Worm (Caenorhabditis elegans): ENCODE results near the gene hyls-1.
A peak's percentile ranks its signal among the peaks of the same experiment; 100 is the strongest.

hyls-1 gene

DNA sequence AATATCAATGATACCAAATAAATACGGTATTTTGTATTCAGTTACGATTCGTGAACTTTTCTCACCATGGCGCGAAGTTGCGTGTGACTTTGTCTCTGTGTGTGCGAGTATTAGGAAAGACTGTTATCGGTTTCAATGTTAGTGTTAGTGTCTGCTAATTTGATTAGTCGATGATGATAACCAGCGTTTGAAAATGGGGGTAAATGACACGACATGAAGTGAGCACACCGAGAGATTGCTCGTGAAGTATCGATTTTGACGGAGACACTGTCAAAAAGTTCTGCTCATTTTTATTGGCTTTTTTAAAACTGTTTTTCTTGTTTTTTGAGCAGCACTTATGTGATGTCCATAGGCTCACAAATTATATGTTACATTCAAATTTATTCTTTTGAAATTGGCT is 38.8 kb upstream of the hyls-1 start:
- no peak for TF ChIP-seq efl-3 (GFP tag; optimal IDR thresholded peaks at IDR 0.05)
- TF ChIP-seq elt-2 (tag; optimal IDR thresholded peaks at IDR 0.05) = peak; percentile 66
- TF ChIP-seq snu-23 (GFP tag; optimal IDR thresholded peaks at IDR 0.05) = peak; percentile 9
- TF ChIP-seq nhr-47 (tag; optimal IDR thresholded peaks at IDR 0.05) = peak; percentile 4
- TF ChIP-seq alr-1 (tag; optimal IDR thresholded peaks at IDR 0.05; ENCODE audit: borderline replicate concordance) = no peak
- peak; percentile 1 for TF ChIP-seq nhr-71 (tag; optimal IDR thresholded peaks at IDR 0.05)
- no peak for TF ChIP-seq ets-5 (GFP tag; IDR thresholded peaks at IDR 0.05)
- TF ChIP-seq irx-1 (tag; optimal IDR thresholded peaks at IDR 0.05) = no peak
- no peak for TF ChIP-seq nhr-76 (tag; optimal IDR thresholded peaks at IDR 0.05)
- TF ChIP-seq C04F5.9 (tag; optimal IDR thresholded peaks at IDR 0.05) = no peak
- TF ChIP-seq lir-3 (tag; optimal IDR thresholded peaks at IDR 0.05; ENCODE audit: poor library complexity) = no peak
- TF ChIP-seq unc-130 (tag; optimal IDR thresholded peaks at IDR 0.05) = no peak
- TF ChIP-seq zip-4 (GFP tag; optimal IDR thresholded peaks at IDR 0.05) = no peak
- no peak for TF ChIP-seq nhr-77 (tag; optimal IDR thresholded peaks at IDR 0.05)
- peak; percentile 2 for TF ChIP-seq pax-3 (tag; optimal IDR thresholded peaks at IDR 0.05)
- TF ChIP-seq snpc-4 (tag; optimal IDR thresholded peaks at IDR 0.05) = no peak
- TF ChIP-seq aly-2 (tag; optimal IDR thresholded peaks at IDR 0.05) = peak; percentile 59
- no peak for TF ChIP-seq nhr-20 (tag; optimal IDR thresholded peaks at IDR 0.05)
- TF ChIP-seq lin-35 (GFP tag; optimal IDR thresholded peaks at IDR 0.05) = peak in 1 of 2 experiments; percentile 31
- no peak for TF ChIP-seq mep-1 (tag; optimal IDR thresholded peaks at IDR 0.05)
- no peak for TF ChIP-seq lsy-2 (tag; optimal IDR thresholded peaks at IDR 0.05)
- no peak for TF ChIP-seq zag-1 (tag; optimal IDR thresholded peaks at IDR 0.05)
- peak; percentile 13 for TF ChIP-seq nhr-90 (tag; optimal IDR thresholded peaks at IDR 0.05; ENCODE audit: poor library complexity)
- no peak for TF ChIP-seq hlh-4 (tag; optimal IDR thresholded peaks at IDR 0.05)
- TF ChIP-seq mef-2 (tag; optimal IDR thresholded peaks at IDR 0.05) = no peak
- no peak for TF ChIP-seq swsn-7 (tag; optimal IDR thresholded peaks at IDR 0.05)
- TF ChIP-seq lin-14 (GFP tag; optimal IDR thresholded peaks at IDR 0.05) = no peak
- no peak for TF ChIP-seq xbp-1 (tag; optimal IDR thresholded peaks at IDR 0.05)
- no peak for TF ChIP-seq lin-39 (tag; optimal IDR thresholded peaks at IDR 0.05)
- no peak for TF ChIP-seq ceh-82 (tag; optimal IDR thresholded peaks at IDR 0.05)
- no peak for TF ChIP-seq ceh-63 (GFP tag; optimal IDR thresholded peaks at IDR 0.05)
- no peak for TF ChIP-seq dpl-1 (GFP tag; optimal IDR thresholded peaks at IDR 0.05)
- no peak for TF ChIP-seq fkh-8 (tag; optimal IDR thresholded peaks at IDR 0.05)
- no peak for TF ChIP-seq nhr-28 (tag; optimal IDR thresholded peaks at IDR 0.05)
- TF ChIP-seq nhr-84 (tag; optimal IDR thresholded peaks at IDR 0.05) = no peak
- no peak for TF ChIP-seq sox-4 (tag; optimal IDR thresholded peaks at IDR 0.05)
- no peak for TF ChIP-seq efl-1 (optimal IDR thresholded peaks at IDR 0.05)
- peak in 1 of 2 experiments; percentile 91 for TF ChIP-seq efl-1 (GFP tag; optimal IDR thresholded peaks at IDR 0.05 in 1 of 2)
- peak; percentile 81 for TF ChIP-seq ama-1 (optimal IDR thresholded peaks at IDR 0.05)
- peak; percentile 45 for TF ChIP-seq nhr-85 (tag)
- TF ChIP-seq fos-1 (tag; optimal IDR thresholded peaks at IDR 0.05) = no peak

DNA sequence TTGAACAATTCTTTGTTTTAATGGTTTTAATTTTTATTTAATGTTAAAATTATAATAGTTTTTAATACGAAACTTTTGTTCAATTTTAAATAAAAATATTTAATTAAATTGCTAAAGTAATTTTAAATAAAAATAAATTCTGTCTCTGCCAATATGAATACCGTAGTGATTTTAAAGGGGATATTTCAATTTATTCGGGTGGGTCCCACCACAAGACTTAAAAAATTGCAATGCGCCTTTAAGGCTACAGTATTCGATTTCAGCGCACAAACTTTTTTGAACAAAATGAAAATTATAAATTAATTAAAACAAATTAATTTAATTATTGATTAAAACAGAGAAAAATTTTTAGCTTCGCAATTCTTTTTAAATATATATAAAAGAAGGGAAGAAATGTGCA is 38.1 kb upstream of the hyls-1 start:
- TF ChIP-seq snu-23 (GFP tag; optimal IDR thresholded peaks at IDR 0.05) (no peak), snpc-4 (tag; optimal IDR thresholded peaks at IDR 0.05) (no peak), elt-3 (tag; optimal IDR thresholded peaks at IDR 0.05) (no peak), mab-9 (GFP tag; IDR thresholded peaks at IDR 0.05) (no peak), mdl-1 (tag; optimal IDR thresholded peaks at IDR 0.05) (no peak), egl-27 (tag; optimal IDR thresholded peaks at IDR 0.05) (no peak), unc-98 (GFP tag; IDR thresholded peaks at IDR 0.05) (no peak), ces-1 (GFP tag; optimal IDR thresholded peaks at IDR 0.05) (no peak), nhr-28 (tag; optimal IDR thresholded peaks at IDR 0.05) (no peak), ets-5 (GFP tag; IDR thresholded peaks at IDR 0.05) (no peak), mef-2 (tag; optimal IDR thresholded peaks at IDR 0.05) (no peak), tlp-1 (tag; optimal IDR thresholded peaks at IDR 0.05) (no peak), nhr-12 (tag; optimal IDR thresholded peaks at IDR 0.05) (no peak), ceh-88 (GFP tag; IDR thresholded peaks at IDR 0.05) (no peak), irx-1 (tag; optimal IDR thresholded peaks at IDR 0.05) (no peak), vab-15 (tag; optimal IDR thresholded peaks at IDR 0.05) (no peak), nhr-20 (tag; optimal IDR thresholded peaks at IDR 0.05) (no peak)

Data from whole organism, L1 larva.